Fruit fly (Drosophila melanogaster) whole organism, adult: ENCODE measurements around the gene Vha55.

ENCODE experiments used
- bab1 ChIP-seq: fragments of 200-800 bp; sonication (Bioruptor generic); optimal IDR thresholded peaks from 3 replicates; lab custom pipeline; 2019; ENCODE audit warnings: missing biosample characterization, mild to moderate bottlenecking, missing genetic modification characterization, moderate library complexity
- cic ChIP-seq: fragments of 200-800 bp; sonication (Bioruptor generic); optimal IDR thresholded peaks from 2 replicates; lab custom pipeline; 2017; ENCODE audit warnings: missing biosample characterization, mild to moderate bottlenecking, missing genetic modification characterization, moderate library complexity
- kay ChIP-seq: fragments of 200-800 bp; sonication (Bioruptor generic); peaks from one replicate; lab custom pipeline; 2016; ENCODE audit warnings: missing biosample characterization, missing genetic modification characterization, borderline replicate concordance
- toe ChIP-seq: fragments of 200-800 bp; sonication (Bioruptor generic); optimal IDR thresholded peaks from 2 replicates; lab custom pipeline; 2016; ENCODE audit warnings: missing biosample characterization, missing genetic modification characterization

dm6 chr3R:12626674-12627382, 801 bp downstream of the Vha55 start:
- TF ChIP-seq cic (GFP tag; lab: Kevin White, UChicago) (peak; percentile 19), kay (no peak), bab1 (GFP tag; lab: Kevin White, UChicago) (no peak), toe (GFP tag; lab: Kevin White, UChicago) (peak; percentile 32)
